Worm (Caenorhabditis elegans) whole organism, midembryonic: ENCODE measurements around the gene best-5.

ENCODE experiments used
- T22C8.4 ChIP-seq: fragments of 200-800 bp; sonication (Bioruptor generic); IDR thresholded peaks from 2 replicates; pipeline ENCODE4 v1.3.6; 2022; ENCODE audit warnings: missing genetic modification characterization, missing compliant biosample characterization
- cog-1 ChIP-seq: sonication (generic microtip); optimal IDR thresholded peaks from 2 replicates; lab custom pipeline; 2016; ENCODE audit warnings: missing genetic modification characterization, missing compliant biosample characterization
- flt-1 ChIP-seq: fragments of 200-800 bp; sonication (Bioruptor generic); IDR thresholded peaks from 2 replicates; pipeline ENCODE4 v1.3.6; 2022; ENCODE audit warnings: missing genetic modification characterization, missing compliant biosample characterization
- klf-2 ChIP-seq: fragments of 200-800 bp; sonication (Bioruptor generic); conservative IDR thresholded peaks from 2 replicates; pipeline ENCODE4 v1.3.6; 2022; ENCODE audit warnings: missing genetic modification reagents, missing genetic modification characterization, missing compliant biosample characterization
- med-1 ChIP-seq: sonication (generic microtip); optimal IDR thresholded peaks from 2 replicates; lab custom pipeline; 2017; ENCODE audit warnings: missing genetic modification characterization, mild to moderate bottlenecking, missing compliant biosample characterization, antibody characterized with exemption, missing genetic modification reagents; ENCODE audit not compliant: insufficient read depth
- ref-1 ChIP-seq: fragments of 200-800 bp; sonication (Bioruptor generic); conservative IDR thresholded peaks from 2 replicates; pipeline ENCODE4 v1.3.6; 2022; ENCODE audit warnings: missing genetic modification reagents, missing genetic modification characterization, missing compliant biosample characterization
- tab-1 ChIP-seq: fragments of 200-800 bp; sonication (Bioruptor generic); IDR thresholded peaks from 2 replicates; pipeline ENCODE4 v1.3.6; 2022; ENCODE audit warnings: missing genetic modification characterization, missing compliant biosample characterization
- ztf-23 ChIP-seq: fragments of 200-800 bp; sonication (Bioruptor generic); IDR thresholded peaks from 2 replicates; pipeline ENCODE4 v1.3.6; 2022; ENCODE audit warnings: missing genetic modification reagents, missing genetic modification characterization, missing compliant biosample characterization
- ztf-29 ChIP-seq: fragments of 200-800 bp; sonication (Bioruptor generic); IDR thresholded peaks from 2 replicates; pipeline ENCODE4 v1.3.6; 2022; ENCODE audit warnings: missing genetic modification reagents, missing genetic modification characterization, missing compliant biosample characterization

ce11 chrIII:9666239-9666638 is 23.8 kb downstream of the best-5 start:
- no peak for TF ChIP-seq cog-1
- TF ChIP-seq klf-2: no peak
- TF ChIP-seq tab-1 (GFP tag; lab: Robert Waterston, UW): no peak
- no peak for TF ChIP-seq ztf-23
- no peak for TF ChIP-seq flt-1 (GFP tag; lab: Robert Waterston, UW)
- no peak for TF ChIP-seq ztf-29 (GFP tag; lab: Robert Waterston, UW)
- no peak for TF ChIP-seq med-1 (GFP tag; lab: Kevin White, UChicago)
- TF ChIP-seq T22C8.4 (GFP tag; lab: Robert Waterston, UW): no peak
- no peak for TF ChIP-seq ref-1 (GFP tag; lab: Robert Waterston, UW)
